Fruit fly (Drosophila melanogaster) whole organism, adult: ENCODE measurements around the gene Tmf.

Source experiments
- CG11617 ChIP-seq: fragments of 200-800 bp; sonication (Bioruptor generic); optimal IDR thresholded peaks from 2 replicates; lab custom pipeline; 2017; ENCODE audit warnings: mild to moderate bottlenecking, missing biosample characterization, missing genetic modification reagents, missing genetic modification characterization
- CG12768 ChIP-seq: fragments of 200-800 bp; sonication (Bioruptor generic); optimal IDR thresholded peaks from 2 replicates; lab custom pipeline; 2017; ENCODE audit warnings: missing biosample characterization, missing genetic modification characterization, mild to moderate bottlenecking, moderate library complexity, missing genetic modification reagents
- CG14711 ChIP-seq: fragments of 200-800 bp; sonication (Bioruptor generic); optimal IDR thresholded peaks from 2 replicates; lab custom pipeline; 2018; ENCODE audit warnings: missing biosample characterization, mild to moderate bottlenecking, missing genetic modification characterization, moderate library complexity
- CG1620 ChIP-seq: fragments of 200-800 bp; sonication (Bioruptor generic); optimal IDR thresholded peaks from 2 replicates; lab custom pipeline; 2016; ENCODE audit warnings: missing biosample characterization, missing genetic modification characterization
- CG33017 ChIP-seq: fragments of 200-800 bp; sonication (Bioruptor generic); optimal IDR thresholded peaks from 2 replicates; lab custom pipeline; 2018; ENCODE audit warnings: missing biosample characterization, mild to moderate bottlenecking, missing genetic modification characterization, moderate library complexity
- CG5204 ChIP-seq: fragments of 200-800 bp; sonication (Bioruptor generic); optimal IDR thresholded peaks from 2 replicates; lab custom pipeline; 2016; ENCODE audit warnings: missing biosample characterization, missing genetic modification characterization
- CG7045 ChIP-seq: fragments of 200-800 bp; sonication (Bioruptor generic); optimal IDR thresholded peaks from 2 replicates; lab custom pipeline; 2017; ENCODE audit warnings: missing biosample characterization, mild to moderate bottlenecking, missing genetic modification characterization
- CG7101 ChIP-seq: fragments of 200-800 bp; sonication (Bioruptor generic); optimal IDR thresholded peaks from 2 replicates; lab custom pipeline; 2018; ENCODE audit warnings: missing biosample characterization, mild to moderate bottlenecking, missing genetic modification characterization, moderate library complexity
- Clk ChIP-seq: fragments of 200-800 bp; sonication (Bioruptor generic); optimal IDR thresholded peaks from 2 replicates; lab custom pipeline; 2017; ENCODE audit warnings: missing biosample characterization, missing genetic modification characterization
- Crg-1 ChIP-seq: fragments of 200-800 bp; sonication (Bioruptor generic); optimal IDR thresholded peaks from 2 replicates; lab custom pipeline; 2016; ENCODE audit warnings: missing biosample characterization, missing genetic modification characterization
- Hr96 ChIP-seq: fragments of 200-800 bp; sonication (Bioruptor generic); optimal IDR thresholded peaks from 2 replicates; lab custom pipeline; 2016; ENCODE audit warnings: missing biosample characterization, missing genetic modification characterization
- Mnt ChIP-seq: fragments of 200-800 bp; sonication (Bioruptor generic); optimal IDR thresholded peaks from 2 replicates; lab custom pipeline; 2016; ENCODE audit warnings: missing biosample characterization, mild to moderate bottlenecking, missing genetic modification characterization
- bab1 ChIP-seq: fragments of 200-800 bp; sonication (Bioruptor generic); optimal IDR thresholded peaks from 3 replicates; lab custom pipeline; 2019; ENCODE audit warnings: missing biosample characterization, mild to moderate bottlenecking, missing genetic modification characterization, moderate library complexity
- cic ChIP-seq: fragments of 200-800 bp; sonication (Bioruptor generic); optimal IDR thresholded peaks from 2 replicates; lab custom pipeline; 2017; ENCODE audit warnings: missing biosample characterization, mild to moderate bottlenecking, missing genetic modification characterization, moderate library complexity
- cnc ChIP-seq, 2 experiments: fragments of >200 bp; optimal IDR thresholded peaks; 2 replicates each; lab custom pipeline; 2017
- kay ChIP-seq: fragments of 200-800 bp; sonication (Bioruptor generic); peaks from one replicate; lab custom pipeline; 2016; ENCODE audit warnings: missing biosample characterization, missing genetic modification characterization, borderline replicate concordance
- ovo ChIP-seq: fragments of 200-800 bp; sonication (Bioruptor generic); optimal IDR thresholded peaks from 2 replicates; lab custom pipeline; 2016; ENCODE audit warnings: missing biosample characterization, missing genetic modification characterization
- pad ChIP-seq: fragments of 200-800 bp; sonication (Bioruptor generic); optimal IDR thresholded peaks from 3 replicates; lab custom pipeline; 2017; ENCODE audit warnings: missing biosample characterization, missing genetic modification characterization, mild to moderate bottlenecking, moderate library complexity, missing genetic modification reagents
- tj ChIP-seq: fragments of 200-800 bp; sonication (Bioruptor generic); optimal IDR thresholded peaks from 3 replicates; lab custom pipeline; 2017; ENCODE audit warnings: missing biosample characterization, mild to moderate bottlenecking, missing genetic modification characterization, moderate library complexity
- toe ChIP-seq: fragments of 200-800 bp; sonication (Bioruptor generic); optimal IDR thresholded peaks from 2 replicates; lab custom pipeline; 2016; ENCODE audit warnings: missing biosample characterization, missing genetic modification characterization

Tmf gene

DNA sequence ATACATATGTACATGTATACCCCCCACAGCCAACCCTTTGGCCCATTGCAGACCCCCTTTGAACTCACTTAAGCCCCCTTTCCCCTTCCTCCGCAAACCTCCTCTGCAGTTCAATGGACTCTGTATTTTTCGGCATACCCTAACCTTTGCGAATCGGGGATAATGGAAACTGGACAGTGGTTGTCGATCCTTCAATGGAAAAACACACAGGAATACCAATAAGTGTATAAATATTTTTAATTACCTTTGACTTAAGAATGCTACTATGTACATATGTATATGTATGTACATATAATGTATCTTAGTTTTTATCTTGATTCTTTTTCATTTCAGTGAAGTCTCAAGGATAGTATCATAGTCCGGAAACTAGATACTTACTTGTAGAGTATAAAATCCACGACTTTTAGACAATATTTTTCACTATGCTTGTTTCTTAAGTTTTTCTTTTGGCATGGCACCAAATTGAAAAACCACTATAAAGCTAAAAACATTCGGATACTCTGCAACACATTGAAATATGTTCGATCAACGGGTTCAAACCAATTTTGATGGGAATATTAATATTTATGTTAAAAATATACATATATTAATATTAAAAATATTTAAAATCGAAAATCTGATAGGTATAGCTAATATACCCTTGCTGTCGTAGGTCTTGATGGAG is 12.3 kb downstream of the Tmf start:
- TF ChIP-seq kay (GFP tag; lab: Kevin White, UChicago), result no peak
- TF ChIP-seq CG7101 (tag; lab: Kevin White, UChicago), result peak; percentile 16
- peak; percentile 72 for TF ChIP-seq bab1
- TF ChIP-seq CG33017 (tag; lab: Kevin White, UChicago), result peak; percentile 10
- peak; percentile 52 for TF ChIP-seq CG14711 (tag; lab: Kevin White, UChicago)

dm6 chrX:6857269-6857668 is 13.1 kb downstream of the Tmf start:
- TF ChIP-seq tj (GFP tag; lab: Kevin White, UChicago), result no peak
- peak; percentile 73 for TF ChIP-seq kay (GFP tag; lab: Kevin White, UChicago)

DNA sequence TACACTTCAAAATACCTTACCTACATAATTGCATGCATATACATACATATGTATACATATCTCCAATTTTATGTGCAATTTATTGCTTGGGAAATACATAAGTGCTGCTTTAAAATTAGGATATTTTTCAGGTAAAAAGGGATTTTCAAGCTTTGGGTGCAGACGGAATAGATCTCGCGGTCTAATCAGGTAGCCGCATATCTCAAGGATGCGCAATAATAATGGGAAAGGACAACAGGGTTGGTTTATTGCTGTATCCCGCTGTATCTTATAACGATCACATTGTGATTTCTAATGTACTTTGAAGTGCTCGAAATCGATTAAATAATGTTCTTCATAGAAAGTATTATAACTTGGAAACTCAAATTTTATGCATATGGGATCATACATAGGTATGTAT is 13.6 kb downstream of the Tmf start:
- TF ChIP-seq CG1620 (GFP tag; lab: Kevin White, UChicago) (no peak), CG14711 (tag; lab: Kevin White, UChicago) (no peak), CG7101 (tag; lab: Kevin White, UChicago) (no peak), CG12768 (GFP tag; lab: Kevin White, UChicago) (no peak), cnc (optimal IDR thresholded peaks at IDR 0.05; lab: Kevin White, UChicago) (no peak), cic (GFP tag; lab: Kevin White, UChicago) (no peak), Crg-1 (GFP tag; lab: Kevin White, UChicago) (no peak), Mnt (GFP tag; lab: Kevin White, UChicago) (no peak), CG11617 (no peak)

- TF ChIP-seq CG1620 (GFP tag; lab: Kevin White, UChicago), result no peak
- TF ChIP-seq Crg-1 (GFP tag; lab: Kevin White, UChicago), result no peak
- TF ChIP-seq cnc (optimal IDR thresholded peaks at IDR 0.05; lab: Kevin White, UChicago), result no peak
- no peak for TF ChIP-seq pad (GFP tag; lab: Kevin White, UChicago)
- no peak for TF ChIP-seq CG11617
- no peak for TF ChIP-seq ovo (GFP tag; lab: Kevin White, UChicago)
- TF ChIP-seq Clk (GFP tag; lab: Kevin White, UChicago), result no peak
- no peak for TF ChIP-seq Hr96 (GFP tag; lab: Kevin White, UChicago)
- no peak for TF ChIP-seq tj (GFP tag; lab: Kevin White, UChicago)
- no peak for TF ChIP-seq cic (GFP tag; lab: Kevin White, UChicago)
- no peak for TF ChIP-seq toe (GFP tag; lab: Kevin White, UChicago)
- TF ChIP-seq CG7101 (tag; lab: Kevin White, UChicago), result no peak
- TF ChIP-seq CG14711 (tag; lab: Kevin White, UChicago), result no peak
- TF ChIP-seq CG33017 (tag; lab: Kevin White, UChicago), result no peak
- TF ChIP-seq CG7045 (GFP tag; lab: Kevin White, UChicago), result no peak
- no peak for TF ChIP-seq CG5204
Observed at dm6 chrX:6859245-6859644, 15.1 kb downstream of the Tmf start.

- TF ChIP-seq cnc (optimal IDR thresholded peaks at IDR 0.05; lab: Kevin White, UChicago), result no peak
- peak; percentile 60 for TF ChIP-seq CG7101 (tag; lab: Kevin White, UChicago)
- no peak for TF ChIP-seq CG33017 (tag; lab: Kevin White, UChicago)
- peak; percentile 80 for TF ChIP-seq CG12768 (GFP tag; lab: Kevin White, UChicago)
- no peak for TF ChIP-seq Mnt (GFP tag; lab: Kevin White, UChicago)
- no peak for TF ChIP-seq ovo (GFP tag; lab: Kevin White, UChicago)
- TF ChIP-seq bab1, result peak; percentile 30
- peak; percentile 68 for TF ChIP-seq CG7045 (GFP tag; lab: Kevin White, UChicago)
- TF ChIP-seq Clk (GFP tag; lab: Kevin White, UChicago), result peak; percentile 63
- peak; percentile 93 for TF ChIP-seq Hr96 (GFP tag; lab: Kevin White, UChicago)
- TF ChIP-seq CG14711 (tag; lab: Kevin White, UChicago), result peak; percentile 66
- TF ChIP-seq kay (GFP tag; lab: Kevin White, UChicago), result peak; percentile 25
- peak; percentile 75 for TF ChIP-seq CG1620 (GFP tag; lab: Kevin White, UChicago)
- peak; percentile 48 for TF ChIP-seq toe (GFP tag; lab: Kevin White, UChicago)
- peak; percentile 86 for TF ChIP-seq CG11617
- peak; percentile 36 for TF ChIP-seq CG5204
- peak; percentile 58 for TF ChIP-seq tj (GFP tag; lab: Kevin White, UChicago)
- TF ChIP-seq cic (GFP tag; lab: Kevin White, UChicago), result no peak
- peak; percentile 82 for TF ChIP-seq pad (GFP tag; lab: Kevin White, UChicago)
- no peak for TF ChIP-seq Crg-1 (GFP tag; lab: Kevin White, UChicago)
Observed at dm6 chrX:6859756-6860412, 15.7 kb downstream of the Tmf start.

DNA sequence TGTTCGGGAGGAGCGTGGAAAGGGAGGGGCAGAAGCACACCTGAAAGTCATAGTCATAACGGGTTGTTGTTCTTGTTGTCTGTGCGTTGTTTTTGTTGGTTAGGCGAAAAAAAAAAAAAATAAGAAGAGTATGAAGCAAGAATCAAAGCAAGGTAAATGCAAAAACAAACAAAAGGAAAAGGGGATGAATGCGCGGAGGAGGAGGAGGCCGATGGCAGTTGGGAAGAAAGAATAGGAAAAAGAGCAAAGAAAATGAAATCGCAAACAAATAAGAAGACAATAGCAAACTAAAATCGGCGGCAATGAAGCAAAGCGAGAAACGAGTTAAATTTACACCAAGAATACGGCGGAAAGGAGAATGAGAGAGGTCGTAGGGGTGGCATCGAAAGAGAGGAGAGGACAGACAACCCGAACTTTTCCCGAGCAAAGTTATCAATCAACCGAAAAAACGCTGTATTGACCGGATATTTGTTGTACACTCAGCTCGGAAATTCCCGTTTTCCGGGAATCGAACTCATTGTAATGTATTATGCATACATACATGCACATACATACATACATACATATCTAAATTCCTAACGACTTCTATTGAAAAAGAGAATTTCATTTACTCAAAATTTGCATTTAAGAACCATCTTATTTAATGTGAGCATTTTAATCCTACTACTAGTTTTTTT is 16.4 kb downstream of the Tmf start:
- TF ChIP-seq CG14711 (tag; lab: Kevin White, UChicago) (peak; percentile 28), toe (GFP tag; lab: Kevin White, UChicago) (no peak)
